Fruit fly (Drosophila melanogaster): Measurements from ENCODE around the gene CG14780.
A peak's percentile ranks its signal among the peaks of the same experiment; 100 is the strongest.

The CG14780 gene

dm6 chrX:1478276-1479122 is 6.2 kb downstream of the CG14780 start, which contains the start of gene rush (continued):
- TF ChIP-seq chn (GFP tag; optimal IDR thresholded peaks at IDR 0.05) = no peak
- no peak for TF ChIP-seq CG18764 (GFP tag; optimal IDR thresholded peaks at IDR 0.05)
- TF ChIP-seq dm (GFP tag; optimal IDR thresholded peaks at IDR 0.05) = no peak
- TF ChIP-seq Dad (GFP tag; optimal IDR thresholded peaks at IDR 0.05) = peak; percentile 31
- TF ChIP-seq CG11247 (GFP tag; IDR thresholded peaks at IDR 0.05) = no peak
- TF ChIP-seq CG7786 (GFP tag; optimal IDR thresholded peaks at IDR 0.05) = peak; percentile 57
- TF ChIP-seq NC2β (GFP tag; optimal IDR thresholded peaks at IDR 0.05) = no peak
- no peak for TF ChIP-seq ftz-f1 (GFP tag; optimal IDR thresholded peaks at IDR 0.05)
- TF ChIP-seq CG8765 (GFP tag; IDR thresholded peaks at IDR 0.05) = no peak
- no peak for TF ChIP-seq CG8359 (GFP tag; optimal IDR thresholded peaks at IDR 0.05; ENCODE audit: borderline replicate concordance)
- peak; percentile 91 for TF ChIP-seq CG10267 (tag; optimal IDR thresholded peaks at IDR 0.05)
- peak; percentile 49 for TF ChIP-seq CG31441 (GFP tag; IDR thresholded peaks at IDR 0.05)
- TF ChIP-seq sens (GFP tag) = peak; percentile 59
- peak; percentile 24 for TF ChIP-seq pnt (GFP tag; optimal IDR thresholded peaks at IDR 0.05)
- TF ChIP-seq Dip2 (GFP tag; IDR thresholded peaks at IDR 0.05) = no peak
- peak in 1 of 2 experiments; percentile 4 for TF ChIP-seq chif (GFP tag; optimal IDR thresholded peaks at IDR 0.05)
- no peak for TF ChIP-seq prd (optimal IDR thresholded peaks at IDR 0.05)
- TF ChIP-seq prd (GFP tag; IDR thresholded peaks at IDR 0.05) = peak; percentile 49
- peak; percentile 6 for TF ChIP-seq CG11723 (GFP tag; optimal IDR thresholded peaks at IDR 0.05)
- TF ChIP-seq CG2199 (GFP tag; IDR thresholded peaks at IDR 0.05) = no peak
- TF ChIP-seq CG18599 (GFP tag; optimal IDR thresholded peaks at IDR 0.05) = peak; percentile 41
- TF ChIP-seq Xbp1 (GFP tag; optimal IDR thresholded peaks at IDR 0.05) = peak; percentile 60
- peak; percentile 52; the same call in 1 of the 2 replicates for TF ChIP-seq vvl (GFP tag; IDR thresholded peaks at IDR 0.05)
- TF ChIP-seq pzg (GFP tag; optimal IDR thresholded peaks at IDR 0.05) = peak; percentile 82
- TF ChIP-seq MBD-R2 (GFP tag; IDR thresholded peaks at IDR 0.05) = peak; percentile 69
- no peak for TF ChIP-seq CG8924 (tag; optimal IDR thresholded peaks at IDR 0.05)
- TF ChIP-seq CG9876 (GFP tag; optimal IDR thresholded peaks at IDR 0.05) = peak; percentile 20
- TF ChIP-seq Pdp1 (GFP tag; optimal IDR thresholded peaks at IDR 0.05) = peak in 1 of 2 experiments; percentile 36
- no peak for TF ChIP-seq Lpt (GFP tag; optimal IDR thresholded peaks at IDR 0.05)
- no peak for TF ChIP-seq CG10462 (GFP tag; optimal IDR thresholded peaks at IDR 0.05)
- peak; percentile 11 for TF ChIP-seq pum (GFP tag; optimal IDR thresholded peaks at IDR 0.05)
- TF ChIP-seq CG18262 (tag; optimal IDR thresholded peaks at IDR 0.05) = no peak
- TF ChIP-seq CG32532 (GFP tag; IDR thresholded peaks at IDR 0.05) = peak; percentile 60
- no peak for TF ChIP-seq crc (GFP tag; optimal IDR thresholded peaks at IDR 0.05)
- 0 out of 3 replicates have a peak, but pooled peaks have one; percentile 38 for TF ChIP-seq CG14860 (GFP tag; IDR thresholded peaks at IDR 0.05; ENCODE audit: partially characterized antibody)
- TF ChIP-seq C15 (GFP tag; IDR thresholded peaks at IDR 0.05) = no peak
- TF ChIP-seq CG9609 (GFP tag; optimal IDR thresholded peaks at IDR 0.05) = no peak
- TF ChIP-seq CG2875 (GFP tag; optimal IDR thresholded peaks at IDR 0.05) = no peak
- TF ChIP-seq CG34224 (GFP tag; IDR thresholded peaks at IDR 0.05; ENCODE audit: partially characterized antibody) = no peak
- TF ChIP-seq CG16815 (GFP tag; optimal IDR thresholded peaks at IDR 0.05) = no peak
- peak; percentile 19 for TF ChIP-seq CG3163 (GFP tag; optimal IDR thresholded peaks at IDR 0.05)
- no peak for TF ChIP-seq CG2202 (tag; optimal IDR thresholded peaks at IDR 0.05)
- peak; percentile 73 for TF ChIP-seq E2f2 (GFP tag; IDR thresholded peaks at IDR 0.05)
- TF ChIP-seq amos (GFP tag; IDR thresholded peaks at IDR 0.05; ENCODE audit: partially characterized antibody) = 0 out of 2 replicates have a peak, but pooled peaks have one; percentile 17
- TF ChIP-seq CG1602 (GFP tag; optimal IDR thresholded peaks at IDR 0.05) = peak; percentile 18
- no peak for TF ChIP-seq Abd-B (GFP tag; optimal IDR thresholded peaks at IDR 0.05)
- no peak for TF ChIP-seq Gsc (GFP tag; IDR thresholded peaks at IDR 0.05)
- TF ChIP-seq Myb (GFP tag; optimal IDR thresholded peaks at IDR 0.05) = peak; percentile 95
- TF ChIP-seq Hmx (GFP tag; optimal IDR thresholded peaks at IDR 0.05) = no peak
- peak; percentile 53 for TF ChIP-seq pho (GFP tag; optimal IDR thresholded peaks at IDR 0.05)

All from whole organism, embryonic.